Fruit fly (Drosophila melanogaster) whole organism, pupa: Measurements from ENCODE around the gene Vps39.

ENCODE experiments used
- CG10348 ChIP-seq: fragments of 200-800 bp; sonication (Bioruptor generic); IDR thresholded peaks from 2 replicates; pipeline ENCODE4 v1.3.6; 2022; ENCODE audit warnings: missing biosample characterization, missing genetic modification characterization
- CG13204 ChIP-seq: fragments of 200-800 bp; sonication (Bioruptor generic); optimal IDR thresholded peaks from 2 replicates; lab custom pipeline; 2018; ENCODE audit warnings: missing biosample characterization, mild to moderate bottlenecking, missing genetic modification characterization, moderate library complexity
- CG15710 ChIP-seq: fragments of 200-800 bp; sonication (Bioruptor generic); optimal IDR thresholded peaks from 2 replicates; lab custom pipeline; 2018; ENCODE audit warnings: missing biosample characterization, mild to moderate bottlenecking, missing genetic modification characterization, moderate library complexity
- CG17806 ChIP-seq: fragments of 200-800 bp; sonication (Bioruptor generic); optimal IDR thresholded peaks from 2 replicates; lab custom pipeline; 2018; ENCODE audit warnings: missing biosample characterization, mild to moderate bottlenecking, missing genetic modification characterization, moderate library complexity
- CG32121 ChIP-seq: fragments of 200-800 bp; sonication (Bioruptor generic); IDR thresholded peaks from 2 replicates; pipeline ENCODE4 v1.3.6; 2022; ENCODE audit warnings: missing biosample characterization, missing genetic modification characterization
- CG4496 ChIP-seq: fragments of 200-800 bp; sonication (Bioruptor generic); IDR thresholded peaks from 3 replicates; pipeline ENCODE4 v1.3.6; 2022; ENCODE audit warnings: missing biosample characterization, missing genetic modification characterization
- CG8159 ChIP-seq: fragments of 200-800 bp; sonication (Bioruptor generic); optimal IDR thresholded peaks from 3 replicates; lab custom pipeline; 2018; ENCODE audit warnings: missing biosample characterization, mild to moderate bottlenecking, missing genetic modification characterization, moderate library complexity
- CG8301 ChIP-seq: fragments of 200-800 bp; sonication (Bioruptor generic); optimal IDR thresholded peaks from 2 replicates; lab custom pipeline; 2018; ENCODE audit warnings: missing biosample characterization, mild to moderate bottlenecking, missing genetic modification characterization
- CG9948 ChIP-seq: fragments of 200-800 bp; sonication (Bioruptor generic); optimal IDR thresholded peaks from 2 replicates; lab custom pipeline; 2018; ENCODE audit warnings: missing biosample characterization, mild to moderate bottlenecking, missing genetic modification characterization, moderate library complexity
- D1 ChIP-seq: fragments of 200-800 bp; sonication (Bioruptor generic); optimal IDR thresholded peaks from 2 replicates; lab custom pipeline; 2018; ENCODE audit warnings: missing biosample characterization, mild to moderate bottlenecking, missing genetic modification characterization, moderate library complexity
- Pif1A ChIP-seq: fragments of 200-800 bp; sonication (Bioruptor generic); optimal IDR thresholded peaks from 3 replicates; lab custom pipeline; 2016; ENCODE audit warnings: missing biosample characterization, missing genetic modification characterization
- fd96Ca ChIP-seq: fragments of 200-800 bp; sonication (Bioruptor generic); IDR thresholded peaks from 3 replicates; pipeline ENCODE4 v1.3.6; 2022; ENCODE audit warnings: missing biosample characterization, missing genetic modification characterization
- gl ChIP-seq: fragments of 200-800 bp; sonication (Bioruptor generic); optimal IDR thresholded peaks from 2 replicates; lab custom pipeline; 2018; ENCODE audit warnings: missing biosample characterization, mild to moderate bottlenecking, missing genetic modification characterization
- rn ChIP-seq: fragments of 200-800 bp; sonication (Bioruptor generic); IDR thresholded peaks from 2 replicates; pipeline ENCODE4 v1.3.6; 2022; ENCODE audit warnings: missing biosample characterization, missing genetic modification characterization

- TF ChIP-seq CG13204 (no peak), Pif1A (GFP tag; lab: Kevin White, UChicago) (no peak), fd96Ca (no peak), D1 (tag; lab: Kevin White, UChicago) (peak; percentile 76), CG17806 (tag; lab: Kevin White, UChicago) (no peak), CG8301 (tag; lab: Kevin White, UChicago) (no peak), rn (no peak), CG10348 (no peak), CG9948 (tag; lab: Kevin White, UChicago) (no peak), CG32121 (GFP tag; lab: Robert Waterston, UW) (no peak), CG8159 (tag; lab: Kevin White, UChicago) (no peak), CG4496 (GFP tag; lab: Robert Waterston, UW) (no peak), CG15710 (tag; lab: Kevin White, UChicago) (no peak), gl (tag; lab: Kevin White, UChicago) (no peak)
Measured at dm6 chr3R:18301569-18301968, 27.3 kb upstream of the Vps39 start, which contains the start of gene Polr1E.
